Comparison of ENCODE assay signal across 5 worm cellular contexts in genomic region chrIII:7207903-7208497, ce11.
A peak's percentile ranks its signal among the peaks of the same experiment; 100 is the strongest.
TF ChIP-seq lines count a peak whose summit lies in the region.

Gene rpl-6, plus strand, starts transcription at chrIII:7208447.

TF ChIP-seq in whole organism, L1 larva, 84 proteins besides CTCF, POLR2A, EP300 and RAD21 (continues in another document):
- TF ChIP-seq nhr-237 (tag; optimal IDR thresholded peaks at IDR 0.05; lab: Kevin White, UChicago): peak; percentile 62
- TF ChIP-seq nhr-90 (tag; optimal IDR thresholded peaks at IDR 0.05; lab: Kevin White, UChicago; ENCODE audit: poor library complexity): peak; percentile 87
- no peak for TF ChIP-seq efl-3 (GFP tag; optimal IDR thresholded peaks at IDR 0.05; lab: Kevin White, UChicago)
- TF ChIP-seq elt-2 (tag; optimal IDR thresholded peaks at IDR 0.05; lab: Kevin White, UChicago): peak; percentile 57
- TF ChIP-seq rnt-1 (tag; optimal IDR thresholded peaks at IDR 0.05; lab: Kevin White, UChicago): peak; percentile 91
- peak; percentile 85 for TF ChIP-seq fkh-8 (tag; optimal IDR thresholded peaks at IDR 0.05; lab: Kevin White, UChicago)
- TF ChIP-seq unc-30 (tag; optimal IDR thresholded peaks at IDR 0.05; lab: Kevin White, UChicago): no peak
- TF ChIP-seq snu-23 (GFP tag; optimal IDR thresholded peaks at IDR 0.05; lab: Kevin White, UChicago): peak; percentile 92
- TF ChIP-seq hlh-17 (GFP tag; optimal IDR thresholded peaks at IDR 0.05; lab: Kevin White, UChicago; ENCODE audit: borderline replicate concordance): no peak
- TF ChIP-seq dsc-1 (tag; optimal IDR thresholded peaks at IDR 0.05; lab: Kevin White, UChicago): peak; percentile 81
- peak; percentile 79 for TF ChIP-seq unc-86 (tag; optimal IDR thresholded peaks at IDR 0.05; lab: Kevin White, UChicago)
- TF ChIP-seq ama-1 (optimal IDR thresholded peaks at IDR 0.05; lab: Kevin White, UChicago): peak; percentile 55
- peak; percentile 91 for TF ChIP-seq xbp-1 (tag; optimal IDR thresholded peaks at IDR 0.05; lab: Kevin White, UChicago)
- TF ChIP-seq isw-1 (GFP tag; IDR thresholded peaks at IDR 0.05; lab: Robert Waterston, UW): peak; percentile 90
- TF ChIP-seq ces-1 (GFP tag; optimal IDR thresholded peaks at IDR 0.05; lab: Kevin White, UChicago): no peak
- TF ChIP-seq lin-39 (tag; optimal IDR thresholded peaks at IDR 0.05; lab: Kevin White, UChicago): peak; percentile 73
- TF ChIP-seq skn-1 (tag; optimal IDR thresholded peaks at IDR 0.05; lab: Kevin White, UChicago): peak; percentile 83
- no peak for TF ChIP-seq unc-62 (GFP tag; optimal IDR thresholded peaks at IDR 0.05; lab: Kevin White, UChicago)

TF ChIP-seq in whole organism, L3 larva, 47 proteins besides CTCF, POLR2A, EP300 and RAD21 (continues in another document):
- peak; percentile 98 for TF ChIP-seq pha-4 (tag; optimal IDR thresholded peaks at IDR 0.05; lab: Kevin White, UChicago)
- peak; percentile 98 for TF ChIP-seq nhr-23 (tag; optimal IDR thresholded peaks at IDR 0.05; lab: Kevin White, UChicago)
- no peak for TF ChIP-seq fkh-2 (tag; optimal IDR thresholded peaks at IDR 0.05; lab: Kevin White, UChicago)
- peak; percentile 93 for TF ChIP-seq lin-15B (tag; optimal IDR thresholded peaks at IDR 0.05; lab: Kevin White, UChicago)
- TF ChIP-seq nfya-1 (tag; optimal IDR thresholded peaks at IDR 0.05; lab: Kevin White, UChicago; ENCODE audit: insufficient read depth): peak; percentile 98
- no peak for TF ChIP-seq zag-1 (tag; optimal IDR thresholded peaks at IDR 0.05; lab: Kevin White, UChicago)
- peak; percentile 66 for TF ChIP-seq egl-5 (tag; optimal IDR thresholded peaks at IDR 0.05; lab: Kevin White, UChicago)
- peak; percentile 60 for TF ChIP-seq ceh-28 (tag; optimal IDR thresholded peaks at IDR 0.05; lab: Kevin White, UChicago)
- peak; percentile 13 for TF ChIP-seq ztf-4 (tag; optimal IDR thresholded peaks at IDR 0.05; lab: Kevin White, UChicago)
- TF ChIP-seq R02D3.7 (tag; optimal IDR thresholded peaks at IDR 0.05; lab: Kevin White, UChicago): peak; percentile 84
- peak; percentile 73 for TF ChIP-seq lin-39 (tag; optimal IDR thresholded peaks at IDR 0.05; lab: Kevin White, UChicago)
- no peak for TF ChIP-seq nhr-237 (tag; optimal IDR thresholded peaks at IDR 0.05; lab: Kevin White, UChicago)
- peak; percentile 79 for TF ChIP-seq nhr-43 (tag; optimal IDR thresholded peaks at IDR 0.05; lab: Kevin White, UChicago; ENCODE audit: poor library complexity, severe bottlenecking)
- TF ChIP-seq egl-27 (tag; optimal IDR thresholded peaks at IDR 0.05; lab: Kevin White, UChicago): peak; percentile 72
- peak; percentile 21 for TF ChIP-seq ceh-16 (tag; optimal IDR thresholded peaks at IDR 0.05; lab: Kevin White, UChicago)
- peak; percentile 35 for TF ChIP-seq jun-1 (tag; optimal IDR thresholded peaks at IDR 0.05; lab: Kevin White, UChicago)
- TF ChIP-seq nhr-25 (tag; optimal IDR thresholded peaks at IDR 0.05; lab: Kevin White, UChicago): peak; percentile 88
- TF ChIP-seq ceh-9 (tag; optimal IDR thresholded peaks at IDR 0.05; lab: Kevin White, UChicago): no peak
- TF ChIP-seq fos-1 (tag; optimal IDR thresholded peaks at IDR 0.05; lab: Kevin White, UChicago): no peak

TF ChIP-seq in whole organism, early embryonic, 17 proteins besides CTCF, POLR2A, EP300 and RAD21:
- peak; percentile 69 for TF ChIP-seq F13C5.2 (tag; optimal IDR thresholded peaks at IDR 0.05; lab: Kevin White, UChicago)
- no peak for TF ChIP-seq hmbx-1 (tag; optimal IDR thresholded peaks at IDR 0.05; lab: Kevin White, UChicago)
- no peak for TF ChIP-seq scrt-1 (GFP tag; IDR thresholded peaks at IDR 0.05; lab: Robert Waterston, UW)
- TF ChIP-seq tra-4 (tag; optimal IDR thresholded peaks at IDR 0.05; lab: Kevin White, UChicago): no peak
- no peak for TF ChIP-seq ama-1 (optimal IDR thresholded peaks at IDR 0.05; lab: Kevin White, UChicago)
- no peak for TF ChIP-seq tbx-37 (GFP tag; conservative IDR thresholded peaks at IDR 0.05; lab: Robert Waterston, UW)
- no peak for TF ChIP-seq aly-1 (tag; optimal IDR thresholded peaks at IDR 0.05; lab: Kevin White, UChicago)
- TF ChIP-seq flt-1 (GFP tag; IDR thresholded peaks at IDR 0.05; lab: Robert Waterston, UW): no peak

TF ChIP-seq in whole organism, midembryonic, 9 proteins besides CTCF, POLR2A, EP300 and RAD21:
- peak; percentile 61; the same call in 1 of the 2 replicates for TF ChIP-seq ztf-29 (GFP tag; IDR thresholded peaks at IDR 0.05; lab: Robert Waterston, UW)
- 0 out of 2 replicates have a peak, but pooled peaks have one; percentile 13 for TF ChIP-seq flt-1 (GFP tag; IDR thresholded peaks at IDR 0.05; lab: Robert Waterston, UW)
- TF ChIP-seq T22C8.4 (GFP tag; IDR thresholded peaks at IDR 0.05; lab: Robert Waterston, UW): no peak
- no peak for TF ChIP-seq tab-1 (GFP tag; IDR thresholded peaks at IDR 0.05; lab: Robert Waterston, UW)
- TF ChIP-seq ref-1 (GFP tag; conservative IDR thresholded peaks at IDR 0.05; lab: Robert Waterston, UW): no peak
- no peak for TF ChIP-seq med-1 (GFP tag; optimal IDR thresholded peaks at IDR 0.05; lab: Kevin White, UChicago; ENCODE audit: insufficient read depth)
- TF ChIP-seq ztf-23 (GFP tag; IDR thresholded peaks at IDR 0.05; lab: Robert Waterston, UW): 0 out of 2 replicates have a peak, but pooled peaks have one; percentile 28
- TF ChIP-seq cog-1 (tag; optimal IDR thresholded peaks at IDR 0.05; lab: Kevin White, UChicago): peak; percentile 66
- TF ChIP-seq klf-2 (GFP tag; conservative IDR thresholded peaks at IDR 0.05; lab: Robert Waterston, UW): no peak
TF ChIP-seq in whole organism, midembryonic: peak in this region for 4.

TF ChIP-seq in whole organism, young adult, 124 proteins besides CTCF, POLR2A, EP300 and RAD21 (continues in another document):
- TF ChIP-seq ztf-18 (tag; optimal IDR thresholded peaks at IDR 0.05; lab: Kevin White, UChicago): peak; percentile 47
- no peak for TF ChIP-seq F22D6.2 (tag; optimal IDR thresholded peaks at IDR 0.05; lab: Kevin White, UChicago)
- TF ChIP-seq lsy-27 (tag; optimal IDR thresholded peaks at IDR 0.05; lab: Kevin White, UChicago; ENCODE audit: borderline replicate concordance, insufficient read depth): peak; percentile 16
- peak; percentile 59 for TF ChIP-seq Y67H2A.10 (GFP tag; conservative IDR thresholded peaks at IDR 0.05; lab: Robert Waterston, UW)
- peak; percentile 55; the same call in 1 of the 2 replicates for TF ChIP-seq dox-1 (GFP tag; IDR thresholded peaks at IDR 0.05; lab: Robert Waterston, UW)
- TF ChIP-seq lsl-1 (GFP tag; optimal IDR thresholded peaks at IDR 0.05; lab: Kevin White, UChicago): peak; percentile 91
- no peak for TF ChIP-seq B0336.3 (GFP tag; IDR thresholded peaks at IDR 0.05; lab: Robert Waterston, UW)
- TF ChIP-seq K12H6.12 (tag; optimal IDR thresholded peaks at IDR 0.05; lab: Kevin White, UChicago): peak; percentile 8
- TF ChIP-seq snpc-3.4 (tag; optimal IDR thresholded peaks at IDR 0.05; lab: Kevin White, UChicago): peak; percentile 85
- peak; percentile 2 for TF ChIP-seq ama-1 (optimal IDR thresholded peaks at IDR 0.05; lab: Kevin White, UChicago)
- TF ChIP-seq ama-1 (GFP tag; optimal IDR thresholded peaks at IDR 0.05; lab: Kevin White, UChicago): peak in 1 of 2 experiments; percentile 29
- TF ChIP-seq ZK185.1 (tag; optimal IDR thresholded peaks at IDR 0.05; lab: Kevin White, UChicago; ENCODE audit: poor library complexity, severe bottlenecking): peak; percentile 65
- TF ChIP-seq ztf-28 (GFP tag; IDR thresholded peaks at IDR 0.05; lab: Robert Waterston, UW): 0 out of 2 replicates have a peak, but pooled peaks have one; percentile 62
- 0 out of 2 replicates have a peak, but pooled peaks have one; percentile 19 for TF ChIP-seq Y95B8A.8 (GFP tag; IDR thresholded peaks at IDR 0.05; lab: Robert Waterston, UW)
- TF ChIP-seq nfyb-1 (GFP tag; IDR thresholded peaks at IDR 0.05; lab: Robert Waterston, UW): no peak
- TF ChIP-seq dpl-1 (GFP tag; optimal IDR thresholded peaks at IDR 0.05; lab: Kevin White, UChicago): peak; percentile 35
- TF ChIP-seq lin-40 (tag; optimal IDR thresholded peaks at IDR 0.05; lab: Kevin White, UChicago): peak; percentile 68
- TF ChIP-seq snpc-1.1 (tag; optimal IDR thresholded peaks at IDR 0.05; lab: Kevin White, UChicago; ENCODE audit: insufficient read depth): peak; percentile 37
- TF ChIP-seq ceh-91 (GFP tag; IDR thresholded peaks at IDR 0.05; lab: Robert Waterston, UW): peak; percentile 82
- TF ChIP-seq madf-6 (GFP tag; IDR thresholded peaks at IDR 0.05; lab: Robert Waterston, UW): peak; percentile 83
- peak; percentile 98 for TF ChIP-seq F33H1.4 (GFP tag; IDR thresholded peaks at IDR 0.05; lab: Robert Waterston, UW)
- no peak for TF ChIP-seq bed-1 (GFP tag; IDR thresholded peaks at IDR 0.05; lab: Robert Waterston, UW)
- peak; percentile 54 for TF ChIP-seq madf-8 (GFP tag; conservative IDR thresholded peaks at IDR 0.05; lab: Robert Waterston, UW)
- TF ChIP-seq fkh-3 (tag; optimal IDR thresholded peaks at IDR 0.05; lab: Kevin White, UChicago): no peak
- TF ChIP-seq tbp1 (GFP tag; optimal IDR thresholded peaks at IDR 0.05; lab: Kevin White, UChicago): peak; percentile 57
- peak; percentile 74 for TF ChIP-seq attf-3 (GFP tag; conservative IDR thresholded peaks at IDR 0.05; lab: Robert Waterston, UW)
- peak; percentile 1 for TF ChIP-seq xnd-1 (tag; optimal IDR thresholded peaks at IDR 0.05; lab: Kevin White, UChicago)
- peak; percentile 82 for TF ChIP-seq ceh-27 (GFP tag; optimal IDR thresholded peaks at IDR 0.05; lab: Kevin White, UChicago)
- TF ChIP-seq cebp-1 (GFP tag; IDR thresholded peaks at IDR 0.05; lab: Robert Waterston, UW): no peak
- TF ChIP-seq cebp-1 (tag; optimal IDR thresholded peaks at IDR 0.05; lab: Kevin White, UChicago): peak; percentile 72
- TF ChIP-seq D2030.7 (GFP tag; IDR thresholded peaks at IDR 0.05; lab: Robert Waterston, UW): 0 out of 2 replicates have a peak, but pooled peaks have one; percentile 44
- no peak for TF ChIP-seq ztf-3 (GFP tag; optimal IDR thresholded peaks at IDR 0.05; lab: Kevin White, UChicago)
- peak; percentile 65; the same call in 1 of the 2 replicates for TF ChIP-seq K11D2.4 (GFP tag; IDR thresholded peaks at IDR 0.05; lab: Robert Waterston, UW)
- TF ChIP-seq nhr-80 (tag; optimal IDR thresholded peaks at IDR 0.05; lab: Kevin White, UChicago): peak; percentile 32
- peak in 1 of 2 experiments; percentile 42 for TF ChIP-seq let-607 (tag; optimal IDR thresholded peaks at IDR 0.05; lab: Kevin White, UChicago)
- peak; percentile 80 for TF ChIP-seq lin-54 (GFP tag; optimal IDR thresholded peaks at IDR 0.05; lab: Kevin White, UChicago)
- TF ChIP-seq somi-1 (GFP tag; optimal IDR thresholded peaks at IDR 0.05; lab: Kevin White, UChicago): no peak
- peak; percentile 4 for TF ChIP-seq madf-10 (tag; optimal IDR thresholded peaks at IDR 0.05; lab: Kevin White, UChicago)
- peak; percentile 88 for TF ChIP-seq tlf-1 (GFP tag; optimal IDR thresholded peaks at IDR 0.05; lab: Kevin White, UChicago)
- TF ChIP-seq hmg-1.2 (GFP tag; IDR thresholded peaks at IDR 0.05; lab: Robert Waterston, UW): peak; percentile 86
- peak; percentile 86 for TF ChIP-seq ekl-4 (GFP tag; IDR thresholded peaks at IDR 0.05; lab: Robert Waterston, UW)

Comparison
In these comparisons a context has a peak if more than half of its experiments do, and no peak if none do; other contexts are left out.
1. Of the 8 proteins assayed by ChIP-seq in both whole organism, young adult and whole organism, L1 larva: peak only in whole organism, young adult: none; only in whole organism, L1 larva: nhr-90 and unc-130; in both: ama-1, dpl-1, efl-1 and snpc-4; in neither: 1; mixed calls (peak in some experiments, not most) for 1.